Worm (Caenorhabditis elegans) whole organism, L3 larva: ENCODE data around the gene stc-1.

Experiments used
- R02D3.7 ChIP-seq: fragments of 150-350 bp; optimal IDR thresholded peaks from 2 replicates; lab custom pipeline; 2014; ENCODE audit warnings: missing biosample characterization, missing genetic modification characterization
- ceh-82 ChIP-seq: fragments of 150-350 bp; optimal IDR thresholded peaks from 2 replicates; lab custom pipeline; 2014; ENCODE audit warnings: missing biosample characterization, missing genetic modification characterization
- egl-27 ChIP-seq: sonication (generic microtip); optimal IDR thresholded peaks from 4 replicates; lab custom pipeline; 2017; ENCODE audit warnings: missing biosample characterization, missing genetic modification reagents, missing genetic modification characterization
- fos-1 ChIP-seq: fragments of 150-350 bp; optimal IDR thresholded peaks from 2 replicates; lab custom pipeline; 2014; ENCODE audit warnings: missing biosample characterization, missing genetic modification characterization
- nhr-12 ChIP-seq: fragments of 150-350 bp; optimal IDR thresholded peaks from 2 replicates; lab custom pipeline; 2014; ENCODE audit warnings: missing biosample characterization, missing genetic modification characterization
- nhr-23 ChIP-seq: fragments of 150-350 bp; optimal IDR thresholded peaks from 2 replicates; lab custom pipeline; 2014; ENCODE audit warnings: missing biosample characterization, missing genetic modification reagents, missing genetic modification characterization
- nhr-67 ChIP-seq: fragments of 150-350 bp; optimal IDR thresholded peaks from 2 replicates; lab custom pipeline; 2014; ENCODE audit warnings: missing biosample characterization, missing genetic modification characterization
- sea-2 ChIP-seq: fragments of 150-350 bp; sonication (generic microtip); optimal IDR thresholded peaks from 4 replicates; lab custom pipeline; 2014; ENCODE audit warnings: missing biosample characterization, missing genetic modification reagents, missing genetic modification characterization
- skn-1 ChIP-seq: fragments of 150-350 bp; optimal IDR thresholded peaks from 2 replicates; lab custom pipeline; 2014; ENCODE audit warnings: missing biosample characterization, missing genetic modification characterization
- snpc-4 ChIP-seq: fragments of 150-350 bp; optimal IDR thresholded peaks from 2 replicates; lab custom pipeline; 2014; ENCODE audit warnings: missing biosample characterization, missing genetic modification characterization
- tbx-2 ChIP-seq: sonication (generic microtip); optimal IDR thresholded peaks from 2 replicates; lab custom pipeline; 2016; ENCODE audit warnings: mild to moderate bottlenecking, missing genetic modification characterization, missing compliant biosample characterization
- ztf-4 ChIP-seq: fragments of 150-350 bp; optimal IDR thresholded peaks from 2 replicates; lab custom pipeline; 2014; ENCODE audit warnings: missing biosample characterization, missing genetic modification characterization

- TF ChIP-seq nhr-12 (tag; lab: Kevin White, UChicago), result no peak
- no peak for TF ChIP-seq tbx-2 (tag; lab: Kevin White, UChicago)
- TF ChIP-seq fos-1 (tag; lab: Kevin White, UChicago), result no peak
- TF ChIP-seq snpc-4 (tag; lab: Kevin White, UChicago), result no peak
- no peak for TF ChIP-seq R02D3.7 (tag; lab: Kevin White, UChicago)
- TF ChIP-seq sea-2, result no peak
- TF ChIP-seq nhr-23, result no peak
- TF ChIP-seq egl-27, result no peak
- TF ChIP-seq nhr-67 (tag; lab: Kevin White, UChicago), result no peak
- no peak for TF ChIP-seq skn-1 (tag; lab: Kevin White, UChicago)
- no peak for TF ChIP-seq ceh-82 (tag; lab: Kevin White, UChicago)
- TF ChIP-seq ztf-4, result no peak
Observed at ce11 chrII:8573044-8573443, 7.1 kb upstream of the stc-1 start, which contains the start of gene F54C9.7.
